Worm (Caenorhabditis elegans) whole organism, midembryonic: ENCODE data around the gene grl-31.

Experiments used
- cog-1 ChIP-seq: sonication (generic microtip); optimal IDR thresholded peaks from 2 replicates; lab custom pipeline; 2016; ENCODE audit warnings: missing genetic modification characterization, missing compliant biosample characterization
- ref-1 ChIP-seq: fragments of 200-800 bp; sonication (Bioruptor generic); conservative IDR thresholded peaks from 2 replicates; pipeline ENCODE4 v1.3.6; 2022; ENCODE audit warnings: missing genetic modification reagents, missing genetic modification characterization, missing compliant biosample characterization
- tab-1 ChIP-seq: fragments of 200-800 bp; sonication (Bioruptor generic); IDR thresholded peaks from 2 replicates; pipeline ENCODE4 v1.3.6; 2022; ENCODE audit warnings: missing genetic modification characterization, missing compliant biosample characterization
- ztf-23 ChIP-seq: fragments of 200-800 bp; sonication (Bioruptor generic); IDR thresholded peaks from 2 replicates; pipeline ENCODE4 v1.3.6; 2022; ENCODE audit warnings: missing genetic modification reagents, missing genetic modification characterization, missing compliant biosample characterization

- TF ChIP-seq tab-1 (GFP tag; lab: Robert Waterston, UW) = no peak
- no peak for TF ChIP-seq ref-1 (GFP tag; lab: Robert Waterston, UW)
- no peak for TF ChIP-seq cog-1
- TF ChIP-seq ztf-23 (GFP tag; lab: Robert Waterston, UW) = no peak
These were observed 1.6 kb downstream of the grl-31 start, which contains the start of gene grl-30 for ce11 chrV:3555986-3556385.
